Worm (Caenorhabditis elegans): ENCODE measurements around the gene Y6E2A.7.
A peak's percentile ranks its signal among the peaks of the same experiment; 100 is the strongest.
"Not testable (repeated sequence)": the region's sequence is repeated elsewhere in the genome, so short reads cannot be mapped to it uniquely, and the experiment has no call there.

Y6E2A.7 gene

DNA sequence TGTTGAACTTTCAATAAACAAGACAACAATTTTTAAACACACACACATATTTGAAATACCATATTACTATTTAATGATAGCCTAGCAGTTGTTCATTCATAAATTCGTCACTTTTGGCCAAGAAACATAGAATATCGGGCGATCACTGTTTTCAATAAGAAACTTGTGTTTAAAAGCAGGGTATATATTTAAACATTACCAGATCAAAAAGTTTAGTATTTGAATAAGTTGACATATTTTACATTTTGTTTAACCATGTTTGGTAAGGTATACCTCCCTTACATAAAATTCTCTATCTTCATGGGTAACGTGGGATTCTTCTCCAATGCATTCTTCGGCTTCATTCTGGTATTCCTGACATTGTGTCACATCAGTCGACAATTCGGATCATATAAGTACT is 35.1 kb downstream of the Y6E2A.7 start, which contains the start of gene str-8:
Gene str-8 (plus strand): TSS at position 301 of the 400 bp plus-strand sequence.
- TF ChIP-seq sptf-2 (GFP tag; optimal IDR thresholded peaks at IDR 0.05); zim-3 (tag; optimal IDR thresholded peaks at IDR 0.05); hlh-12 (tag; optimal IDR thresholded peaks at IDR 0.05): not testable (repeated sequence)

DNA sequence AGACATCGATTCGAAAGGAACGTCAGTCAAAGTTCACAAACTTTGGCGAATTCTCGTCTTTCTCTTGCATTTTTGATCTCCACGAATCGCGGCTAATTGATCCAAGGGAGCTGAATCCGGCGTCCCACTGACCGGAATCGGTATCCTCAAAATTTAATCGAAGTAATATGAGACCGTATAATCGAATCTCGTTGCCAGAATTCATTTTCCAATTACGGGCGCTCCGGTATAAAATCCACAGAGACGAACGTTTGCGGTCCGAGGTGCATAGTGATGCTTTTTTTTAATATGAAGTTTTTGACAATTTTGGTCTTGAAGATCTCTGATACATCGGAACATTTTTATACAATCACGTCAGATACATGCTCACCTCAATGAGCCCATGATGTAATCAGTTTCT is 38.0 kb downstream of the Y6E2A.7 start:
- TF ChIP-seq ZK185.1 (tag; optimal IDR thresholded peaks at IDR 0.05; ENCODE audit: poor library complexity, severe bottlenecking) (no peak), akir-1 (GFP tag; optimal IDR thresholded peaks at IDR 0.05) (no peak), lag-1 (GFP tag; IDR thresholded peaks at IDR 0.05) (no peak), snpc-1.1 (tag; optimal IDR thresholded peaks at IDR 0.05; ENCODE audit: insufficient read depth) (no peak), hlh-26 (GFP tag; conservative IDR thresholded peaks at IDR 0.05) (no peak), him-1 (tag; optimal IDR thresholded peaks at IDR 0.05) (no peak), ztf-3 (GFP tag; optimal IDR thresholded peaks at IDR 0.05) (no peak), rcor-1 (GFP tag; IDR thresholded peaks at IDR 0.05) (no peak), rpc-1 (optimal IDR thresholded peaks at IDR 0.05) (no peak), rpc-1 (tag; optimal IDR thresholded peaks at IDR 0.05) (no peak), ceh-27 (GFP tag; optimal IDR thresholded peaks at IDR 0.05) (no peak), ztf-18 (tag; optimal IDR thresholded peaks at IDR 0.05) (no peak), unc-130 (GFP tag; optimal IDR thresholded peaks at IDR 0.05) (no peak), Y67H2A.10 (GFP tag; conservative IDR thresholded peaks at IDR 0.05) (no peak), madf-6 (GFP tag; IDR thresholded peaks at IDR 0.05) (no peak)

DNA sequence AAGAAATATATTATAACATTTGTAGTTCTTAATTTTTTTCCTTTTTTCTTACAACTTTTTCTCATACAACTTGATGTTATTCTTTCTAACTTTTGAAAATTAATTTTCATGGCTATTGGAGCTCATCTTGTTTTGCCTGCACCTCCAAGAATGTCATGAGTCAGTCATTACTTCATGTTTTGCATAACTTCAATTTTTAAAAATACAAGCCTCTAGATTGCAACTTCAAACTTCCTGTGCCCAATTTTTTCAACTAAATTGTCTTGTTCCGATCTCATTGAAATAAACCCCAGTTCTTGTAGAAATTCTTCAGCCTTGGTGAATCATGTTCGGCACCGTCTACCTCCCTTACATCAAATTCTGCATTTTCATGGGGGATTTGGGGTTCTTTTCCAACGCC is 38.8 kb downstream of the Y6E2A.7 start, which contains the start of gene str-9:
Gene str-9 (plus strand): TSS at position 301 of the 400 bp plus-strand sequence.
- TF ChIP-seq pbrm-1 (GFP tag; IDR thresholded peaks at IDR 0.05): no peak
- TF ChIP-seq unc-130 (GFP tag; optimal IDR thresholded peaks at IDR 0.05): no peak
- TF ChIP-seq cebp-2 (GFP tag; IDR thresholded peaks at IDR 0.05): no peak
- no peak for TF ChIP-seq zfh-2 (GFP tag; conservative IDR thresholded peaks at IDR 0.05)
- no peak for TF ChIP-seq pha-4 (tag; optimal IDR thresholded peaks at IDR 0.05)
- TF ChIP-seq aptf-3 (GFP tag; IDR thresholded peaks at IDR 0.05): no peak
- no peak for TF ChIP-seq aptf-2 (GFP tag; conservative IDR thresholded peaks at IDR 0.05)
- no peak for TF ChIP-seq madf-3 (GFP tag; IDR thresholded peaks at IDR 0.05)
- TF ChIP-seq let-607 (tag; optimal IDR thresholded peaks at IDR 0.05): no peak

DNA sequence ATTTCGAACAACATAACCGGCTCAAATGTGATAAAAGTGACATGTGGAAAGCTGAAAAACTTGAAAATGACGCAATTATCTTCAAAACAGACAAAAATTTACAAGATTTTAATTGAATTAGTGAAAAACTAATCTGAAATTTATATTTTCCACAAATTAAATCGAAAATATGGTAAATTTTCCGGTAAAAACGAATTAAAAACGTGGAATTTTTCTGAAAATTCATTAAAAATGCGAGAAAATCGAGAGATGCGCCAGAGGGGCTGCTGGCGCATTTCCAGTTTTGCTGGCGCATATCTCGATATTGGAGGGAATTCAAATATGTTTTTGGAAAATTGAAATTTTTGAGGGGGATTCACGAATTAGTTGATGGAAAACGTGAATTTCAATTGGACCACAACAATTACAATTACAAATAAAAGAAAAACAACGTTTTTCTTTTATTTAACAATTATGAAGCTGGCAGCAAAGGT is 46.5 kb downstream of the Y6E2A.7 start, which contains the start of the genes haf-3 and F57A10.2:
Gene haf-3 (minus strand): TSS at position 51 of the 473 bp plus-strand sequence.
Gene F57A10.2 (plus strand): TSS at position 454 of the 473 bp plus-strand sequence.
- TF ChIP-seq dox-1 (GFP tag; IDR thresholded peaks at IDR 0.05) (peak; percentile 93), zim-3 (tag; optimal IDR thresholded peaks at IDR 0.05) (no peak), B0336.3 (GFP tag; IDR thresholded peaks at IDR 0.05) (peak; percentile 86), lin-40 (tag; optimal IDR thresholded peaks at IDR 0.05) (peak; percentile 93), attf-5 (GFP tag; optimal IDR thresholded peaks at IDR 0.05) (peak; percentile 50), madf-8 (GFP tag; conservative IDR thresholded peaks at IDR 0.05) (peak; percentile 62), snpc-4 (GFP tag; optimal IDR thresholded peaks at IDR 0.05) (peak; percentile 36), snpc-4 (tag; optimal IDR thresholded peaks at IDR 0.05) (peak; percentile 70 to 86 (median 81)), K11D2.4 (GFP tag; IDR thresholded peaks at IDR 0.05) (peak; percentile 81), rcor-1 (GFP tag; IDR thresholded peaks at IDR 0.05) (peak; percentile 90), T26A5.8 (tag; optimal IDR thresholded peaks at IDR 0.05) (no peak), hsf-1 (GFP tag; IDR thresholded peaks at IDR 0.05) (peak; percentile 82), lin-26 (GFP tag; IDR thresholded peaks at IDR 0.05) (no peak), C17E4.6 (GFP tag; IDR thresholded peaks at IDR 0.05) (no peak), snpc-3.4 (tag; optimal IDR thresholded peaks at IDR 0.05) (peak; percentile 83), hlh-26 (GFP tag; conservative IDR thresholded peaks at IDR 0.05) (no peak), madf-3 (GFP tag; IDR thresholded peaks at IDR 0.05) (peak; percentile 81; the same call in 1 of the 2 replicates), akir-1 (GFP tag; optimal IDR thresholded peaks at IDR 0.05) (no peak), attf-6 (GFP tag; IDR thresholded peaks at IDR 0.05) (peak; percentile 84), F39B2.1 (GFP tag; IDR thresholded peaks at IDR 0.05) (0 out of 2 replicates have a peak, but pooled peaks have one; percentile 45), dpff-1 (tag; optimal IDR thresholded peaks at IDR 0.05) (no peak), mes-4 (tag; optimal IDR thresholded peaks at IDR 0.05) (no peak), cebp-2 (GFP tag; IDR thresholded peaks at IDR 0.05) (no peak), Y56A3A.18 (GFP tag; IDR thresholded peaks at IDR 0.05) (peak; percentile 71)

Measured in whole organism, young adult.